Worm (Caenorhabditis elegans): ENCODE data around the gene F31D4.8.

Gene F31D4.8

DNA sequence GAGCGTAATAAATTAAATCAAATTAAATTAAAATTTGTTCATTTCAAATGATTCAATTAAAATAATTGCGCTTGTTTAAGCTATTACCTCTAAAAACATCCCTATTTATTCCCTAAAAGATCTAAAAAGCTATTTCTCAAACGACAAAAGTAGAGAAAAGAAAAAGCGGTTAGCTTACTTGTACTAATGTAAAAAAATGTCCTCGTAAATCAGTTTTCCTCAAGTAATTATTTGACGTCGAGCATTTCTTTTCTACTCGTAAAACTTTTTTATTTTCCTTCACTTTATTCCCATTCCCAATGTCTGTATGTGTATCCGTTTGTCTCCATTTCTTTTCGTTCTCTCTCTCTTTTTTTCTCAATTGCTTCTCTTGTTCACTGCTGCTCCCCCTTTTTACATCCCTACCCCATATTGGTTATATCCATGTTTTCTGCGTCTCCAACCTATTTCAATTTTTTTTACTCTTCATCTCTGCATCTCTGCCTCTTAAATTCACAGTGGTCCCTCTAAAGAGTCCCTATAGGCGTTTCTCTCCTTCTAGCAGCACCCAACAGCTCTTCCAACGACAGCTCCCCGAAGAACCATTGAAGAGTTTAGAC, 10.9 kb upstream of the F31D4.8 start, which contains the start of gene unc-80:
TSS of gene unc-80 (plus strand) at position 533 of the 599 bp plus-strand sequence.
- no peak for TF ChIP-seq scrt-1 (GFP tag; IDR thresholded peaks at IDR 0.05)
- TF ChIP-seq flt-1 (GFP tag; IDR thresholded peaks at IDR 0.05): no peak
- no peak for TF ChIP-seq F13C5.2 (tag; optimal IDR thresholded peaks at IDR 0.05)
- no peak for TF ChIP-seq ets-7 (tag; optimal IDR thresholded peaks at IDR 0.05)
- no peak for TF ChIP-seq ceh-36 (tag; optimal IDR thresholded peaks at IDR 0.05)
- no peak for TF ChIP-seq tbx-37 (GFP tag; conservative IDR thresholded peaks at IDR 0.05)
- no peak for TF ChIP-seq hmbx-1 (tag; optimal IDR thresholded peaks at IDR 0.05)

DNA sequence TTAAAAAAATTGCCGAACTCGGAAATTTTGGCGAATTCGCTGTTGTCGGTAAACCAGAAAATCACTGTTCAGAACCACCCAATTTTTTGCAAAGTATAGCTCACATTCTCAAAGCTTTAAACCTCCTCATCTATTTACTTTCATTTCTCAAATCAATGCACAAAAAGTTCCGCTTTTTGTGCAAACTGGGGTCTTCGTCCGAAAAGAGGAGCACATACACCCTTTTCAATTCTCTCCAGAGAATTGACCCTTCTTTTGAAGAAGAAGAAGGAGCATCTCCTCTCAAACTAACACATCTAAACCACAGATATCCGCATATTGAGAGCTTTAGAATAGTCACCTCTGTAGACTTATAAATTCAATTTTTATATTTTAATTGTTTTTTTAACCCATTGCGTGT, 7.1 kb upstream of the F31D4.8 start:
- TF ChIP-seq ceh-36 (tag; optimal IDR thresholded peaks at IDR 0.05): no peak
- TF ChIP-seq hmbx-1 (tag; optimal IDR thresholded peaks at IDR 0.05): no peak
- no peak for TF ChIP-seq ama-1 (optimal IDR thresholded peaks at IDR 0.05)
- TF ChIP-seq ets-7 (tag; optimal IDR thresholded peaks at IDR 0.05): no peak
- no peak for TF ChIP-seq tra-4 (tag; optimal IDR thresholded peaks at IDR 0.05)
- no peak for TF ChIP-seq B0310.2 (tag; optimal IDR thresholded peaks at IDR 0.05)
- TF ChIP-seq ceh-13 (GFP tag; optimal IDR thresholded peaks at IDR 0.05): no peak
- no peak for TF ChIP-seq hnd-1 (tag; optimal IDR thresholded peaks at IDR 0.05)
- no peak for TF ChIP-seq hmg-4 (GFP tag; optimal IDR thresholded peaks at IDR 0.05)
- no peak for TF ChIP-seq tbx-11 (GFP tag; IDR thresholded peaks at IDR 0.05)
- TF ChIP-seq sea-1 (GFP tag; conservative IDR thresholded peaks at IDR 0.05): no peak
- TF ChIP-seq aly-1 (tag; optimal IDR thresholded peaks at IDR 0.05): no peak
- no peak for TF ChIP-seq flt-1 (GFP tag; IDR thresholded peaks at IDR 0.05)
- TF ChIP-seq scrt-1 (GFP tag; IDR thresholded peaks at IDR 0.05): no peak
- TF ChIP-seq tbx-37 (GFP tag; conservative IDR thresholded peaks at IDR 0.05): no peak
- TF ChIP-seq pes-1 (GFP tag; IDR thresholded peaks at IDR 0.05): no peak

DNA sequence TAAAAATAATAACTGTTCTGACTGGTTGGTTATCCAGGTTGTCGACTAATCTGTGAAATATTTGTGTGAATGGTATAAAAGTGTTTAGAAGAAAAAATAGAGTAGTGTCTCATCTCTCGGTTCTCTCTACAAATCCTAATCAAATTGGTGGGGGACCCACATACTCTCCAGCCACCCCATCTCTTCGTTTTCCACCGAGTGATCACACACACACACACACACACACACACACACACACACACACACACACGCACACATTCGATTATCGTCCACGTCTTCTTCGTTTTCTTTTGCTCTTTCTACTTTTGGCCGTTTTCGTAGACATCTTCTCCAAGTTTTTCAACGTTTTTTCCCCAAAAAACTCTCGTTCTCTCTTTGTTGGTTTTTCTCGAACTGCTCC, 4.9 kb upstream of the F31D4.8 start:
- TF ChIP-seq flt-1 (GFP tag; IDR thresholded peaks at IDR 0.05) (no peak), sea-1 (GFP tag; conservative IDR thresholded peaks at IDR 0.05) (no peak), scrt-1 (GFP tag; IDR thresholded peaks at IDR 0.05) (no peak), aly-1 (tag; optimal IDR thresholded peaks at IDR 0.05) (no peak)

DNA sequence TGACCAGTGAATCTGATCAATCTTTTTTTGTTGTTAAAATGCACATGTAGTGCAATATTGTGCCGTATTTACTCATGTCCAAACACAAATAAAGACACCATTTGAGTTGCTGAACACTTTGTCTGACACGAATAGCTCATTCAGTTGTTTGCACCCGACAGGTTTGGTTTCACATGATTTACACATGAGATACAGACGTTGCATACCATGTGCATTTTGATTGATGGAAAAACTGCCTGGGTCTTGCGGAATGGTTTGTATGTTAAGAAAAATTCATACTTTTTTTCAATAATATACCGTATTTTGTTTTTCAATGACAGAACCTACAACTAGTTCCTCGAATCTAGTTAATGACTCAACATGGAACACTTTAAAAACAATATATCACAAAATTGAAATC, 3.0 kb upstream of the F31D4.8 start:
- TF ChIP-seq flt-1 (GFP tag; IDR thresholded peaks at IDR 0.05): no peak
- TF ChIP-seq ceh-36 (tag; optimal IDR thresholded peaks at IDR 0.05): no peak
- TF ChIP-seq ama-1 (optimal IDR thresholded peaks at IDR 0.05): no peak
- no peak for TF ChIP-seq scrt-1 (GFP tag; IDR thresholded peaks at IDR 0.05)
- no peak for TF ChIP-seq aly-1 (tag; optimal IDR thresholded peaks at IDR 0.05)
- no peak for TF ChIP-seq hmg-4 (GFP tag; optimal IDR thresholded peaks at IDR 0.05)
- TF ChIP-seq B0310.2 (tag; optimal IDR thresholded peaks at IDR 0.05): no peak
- TF ChIP-seq tra-4 (tag; optimal IDR thresholded peaks at IDR 0.05): no peak
- no peak for TF ChIP-seq tbx-37 (GFP tag; conservative IDR thresholded peaks at IDR 0.05)
- no peak for TF ChIP-seq pes-1 (GFP tag; IDR thresholded peaks at IDR 0.05)
- TF ChIP-seq hnd-1 (tag; optimal IDR thresholded peaks at IDR 0.05): no peak
- TF ChIP-seq ets-7 (tag; optimal IDR thresholded peaks at IDR 0.05): no peak
- no peak for TF ChIP-seq F13C5.2 (tag; optimal IDR thresholded peaks at IDR 0.05)
- TF ChIP-seq sea-1 (GFP tag; conservative IDR thresholded peaks at IDR 0.05): no peak
- TF ChIP-seq tbx-11 (GFP tag; IDR thresholded peaks at IDR 0.05): no peak
- no peak for TF ChIP-seq ceh-13 (GFP tag; optimal IDR thresholded peaks at IDR 0.05)
- TF ChIP-seq hmbx-1 (tag; optimal IDR thresholded peaks at IDR 0.05): no peak

DNA sequence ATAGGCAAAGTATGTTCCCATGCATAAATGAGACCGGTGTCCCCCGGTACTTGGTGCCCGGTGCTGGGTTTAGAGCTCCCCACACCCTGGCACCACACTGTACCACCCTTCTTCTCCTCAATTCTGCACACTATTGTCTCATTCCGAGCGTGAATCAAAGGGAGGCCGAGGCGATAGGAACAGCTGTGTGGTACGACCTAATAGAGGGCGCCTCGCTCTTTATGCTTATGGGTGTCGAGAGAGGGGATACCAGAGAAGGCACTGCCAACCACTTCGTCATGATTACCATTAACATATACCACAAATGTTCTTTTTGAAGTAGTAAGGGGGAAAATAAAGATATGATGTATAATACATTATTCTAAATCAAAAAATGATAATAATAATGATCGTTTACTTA, 2.4 kb upstream of the F31D4.8 start:
- TF ChIP-seq aly-1 (tag; optimal IDR thresholded peaks at IDR 0.05): no peak
- no peak for TF ChIP-seq scrt-1 (GFP tag; IDR thresholded peaks at IDR 0.05)
- no peak for TF ChIP-seq ama-1 (optimal IDR thresholded peaks at IDR 0.05)
- no peak for TF ChIP-seq hmg-4 (GFP tag; optimal IDR thresholded peaks at IDR 0.05)
- TF ChIP-seq flt-1 (GFP tag; IDR thresholded peaks at IDR 0.05): no peak
- no peak for TF ChIP-seq tbx-11 (GFP tag; IDR thresholded peaks at IDR 0.05)
- no peak for TF ChIP-seq sea-1 (GFP tag; conservative IDR thresholded peaks at IDR 0.05)
- TF ChIP-seq ceh-13 (GFP tag; optimal IDR thresholded peaks at IDR 0.05): no peak
- TF ChIP-seq B0310.2 (tag; optimal IDR thresholded peaks at IDR 0.05): no peak
- no peak for TF ChIP-seq hnd-1 (tag; optimal IDR thresholded peaks at IDR 0.05)

DNA sequence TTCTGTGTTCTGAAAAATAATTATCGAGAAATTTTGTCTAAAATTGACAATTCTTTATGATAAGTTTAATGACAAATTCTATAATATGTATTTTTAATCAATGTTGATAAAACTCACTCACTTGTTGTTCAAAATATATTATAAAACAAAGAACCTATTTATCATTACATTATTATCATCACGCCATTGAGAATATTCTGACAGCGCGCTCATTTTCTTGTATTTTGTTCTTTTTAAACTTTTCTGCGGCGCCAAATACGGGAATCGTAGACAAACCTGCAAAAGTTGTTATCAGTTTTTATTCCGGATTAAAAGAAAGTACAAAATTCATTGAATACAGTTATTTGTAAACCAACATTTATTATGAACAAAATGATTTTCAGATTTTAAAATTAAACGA, 1.8 kb downstream of the F31D4.8 start:
- TF ChIP-seq aly-1 (tag; optimal IDR thresholded peaks at IDR 0.05) (no peak), pes-1 (GFP tag; IDR thresholded peaks at IDR 0.05) (no peak)

DNA sequence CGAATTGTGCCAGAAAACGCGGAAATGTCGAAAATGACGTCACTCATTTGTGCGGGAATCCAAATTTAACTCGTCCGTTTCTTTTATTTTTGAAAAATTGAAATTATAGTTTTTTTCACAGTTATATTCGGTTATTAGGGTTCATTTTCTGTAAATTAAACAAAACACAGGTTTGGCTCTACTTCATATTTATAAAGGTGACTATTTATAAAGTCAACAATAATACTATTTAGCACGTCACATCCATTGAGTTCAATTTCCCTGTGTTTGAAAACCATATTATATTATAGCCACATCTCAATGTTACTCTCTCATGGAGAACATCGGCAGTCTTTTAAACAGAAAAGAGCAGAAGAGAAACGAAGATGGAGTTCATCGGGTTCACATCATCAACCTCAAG, 5.5 kb downstream of the F31D4.8 start, which contains the start of gene twk-35:
TSS of gene twk-35 (plus strand) at position 301 of the 400 bp plus-strand sequence.
- TF ChIP-seq ceh-36 (tag; optimal IDR thresholded peaks at IDR 0.05): no peak
- no peak for TF ChIP-seq sea-1 (GFP tag; conservative IDR thresholded peaks at IDR 0.05)
- TF ChIP-seq F13C5.2 (tag; optimal IDR thresholded peaks at IDR 0.05): no peak
- no peak for TF ChIP-seq flt-1 (GFP tag; IDR thresholded peaks at IDR 0.05)
- no peak for TF ChIP-seq aly-1 (tag; optimal IDR thresholded peaks at IDR 0.05)
- TF ChIP-seq pes-1 (GFP tag; IDR thresholded peaks at IDR 0.05): no peak
- TF ChIP-seq ceh-13 (GFP tag; optimal IDR thresholded peaks at IDR 0.05): no peak
- no peak for TF ChIP-seq B0310.2 (tag; optimal IDR thresholded peaks at IDR 0.05)
- TF ChIP-seq hmbx-1 (tag; optimal IDR thresholded peaks at IDR 0.05): no peak
- no peak for TF ChIP-seq hmg-4 (GFP tag; optimal IDR thresholded peaks at IDR 0.05)
- TF ChIP-seq ama-1 (optimal IDR thresholded peaks at IDR 0.05): no peak
- TF ChIP-seq tbx-37 (GFP tag; conservative IDR thresholded peaks at IDR 0.05): no peak
- TF ChIP-seq tra-4 (tag; optimal IDR thresholded peaks at IDR 0.05): no peak
- no peak for TF ChIP-seq scrt-1 (GFP tag; IDR thresholded peaks at IDR 0.05)
- no peak for TF ChIP-seq tbx-11 (GFP tag; IDR thresholded peaks at IDR 0.05)
- no peak for TF ChIP-seq hnd-1 (tag; optimal IDR thresholded peaks at IDR 0.05)
- TF ChIP-seq ets-7 (tag; optimal IDR thresholded peaks at IDR 0.05): no peak

DNA sequence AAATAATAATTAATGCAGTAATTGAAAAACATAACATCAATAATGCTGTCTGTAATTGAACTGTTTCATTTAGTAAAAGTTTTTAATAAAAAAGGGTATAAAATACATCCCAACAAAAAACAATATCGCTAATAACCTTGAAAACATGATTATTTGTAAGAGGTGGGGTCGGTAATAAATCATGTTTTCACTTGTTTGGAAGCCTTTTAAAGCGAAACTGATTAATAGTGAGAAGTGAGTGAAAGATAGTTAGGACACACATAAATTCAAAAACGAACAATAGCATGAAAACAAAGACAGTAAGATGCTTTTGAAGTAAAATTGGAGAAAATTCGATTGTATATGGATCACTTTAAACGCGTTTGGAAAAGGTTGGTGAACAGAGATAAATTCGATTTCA, 7.1 kb downstream of the F31D4.8 start, which contains the start of gene try-4:
TSS of gene try-4 (minus strand) at position 74 of the 400 bp plus-strand sequence.
- no peak for TF ChIP-seq hmg-4 (GFP tag; optimal IDR thresholded peaks at IDR 0.05)
- TF ChIP-seq hnd-1 (tag; optimal IDR thresholded peaks at IDR 0.05): no peak
- TF ChIP-seq tbx-11 (GFP tag; IDR thresholded peaks at IDR 0.05): no peak
- TF ChIP-seq tbx-37 (GFP tag; conservative IDR thresholded peaks at IDR 0.05): no peak
- no peak for TF ChIP-seq sea-1 (GFP tag; conservative IDR thresholded peaks at IDR 0.05)
- no peak for TF ChIP-seq scrt-1 (GFP tag; IDR thresholded peaks at IDR 0.05)
- TF ChIP-seq ceh-13 (GFP tag; optimal IDR thresholded peaks at IDR 0.05): no peak
- no peak for TF ChIP-seq ama-1 (optimal IDR thresholded peaks at IDR 0.05)
- TF ChIP-seq aly-1 (tag; optimal IDR thresholded peaks at IDR 0.05): no peak
- TF ChIP-seq F13C5.2 (tag; optimal IDR thresholded peaks at IDR 0.05): no peak
- TF ChIP-seq pes-1 (GFP tag; IDR thresholded peaks at IDR 0.05): no peak
- no peak for TF ChIP-seq B0310.2 (tag; optimal IDR thresholded peaks at IDR 0.05)
- TF ChIP-seq ets-7 (tag; optimal IDR thresholded peaks at IDR 0.05): no peak
- no peak for TF ChIP-seq hmbx-1 (tag; optimal IDR thresholded peaks at IDR 0.05)
- TF ChIP-seq tra-4 (tag; optimal IDR thresholded peaks at IDR 0.05): no peak
- no peak for TF ChIP-seq flt-1 (GFP tag; IDR thresholded peaks at IDR 0.05)
- no peak for TF ChIP-seq ceh-36 (tag; optimal IDR thresholded peaks at IDR 0.05)

Data from whole organism, early embryonic.